Worm (Caenorhabditis elegans) whole organism, L4 larva: ENCODE data around the gene ifa-4.

Experiments
- D1046.2 ChIP-seq: fragments of 200-800 bp; sonication (Bioruptor generic); IDR thresholded peaks from 2 replicates; pipeline ENCODE4 v1.3.6; 2022; ENCODE audit warnings: missing genetic modification characterization, missing compliant biosample characterization
- F49E8.2 ChIP-seq: sonication (generic microtip); optimal IDR thresholded peaks from 2 replicates; lab custom pipeline; 2016; ENCODE audit warnings: missing compliant biosample characterization, mild to moderate bottlenecking, missing genetic modification characterization, borderline replicate concordance
- R02D3.7 ChIP-seq: fragments of 150-350 bp; sonication (generic microtip); optimal IDR thresholded peaks from 3 replicates; lab custom pipeline; 2014; ENCODE audit warnings: missing biosample characterization, missing genetic modification characterization
- T26A8.4 ChIP-seq: fragments of 200-800 bp; sonication (Bioruptor generic); IDR thresholded peaks from 2 replicates; pipeline ENCODE4 v1.3.6; 2022; ENCODE audit warnings: missing genetic modification characterization, missing compliant biosample characterization
- ZK337.2 ChIP-seq: fragments of 200-800 bp; sonication (Bioruptor generic); IDR thresholded peaks from 2 replicates; pipeline ENCODE4 v1.3.6; 2022; ENCODE audit warnings: missing genetic modification reagents, missing genetic modification characterization, missing compliant biosample characterization
- aha-1 ChIP-seq: fragments of 150-350 bp; peaks from one replicate; lab custom pipeline; 2014; ENCODE audit warnings: missing biosample characterization, missing genetic modification characterization
- attf-4 ChIP-seq: sonication (generic microtip); optimal IDR thresholded peaks from 3 replicates; lab custom pipeline; 2017; ENCODE audit warnings: missing biosample characterization, missing genetic modification characterization
- ceh-20 ChIP-seq: fragments of 200-800 bp; sonication (Bioruptor generic); IDR thresholded peaks from 2 replicates; pipeline ENCODE4 v1.3.6; 2022; ENCODE audit warnings: missing genetic modification reagents, missing genetic modification characterization, missing compliant biosample characterization
- ceh-28 ChIP-seq: fragments of 150-350 bp; optimal IDR thresholded peaks from 2 replicates; lab custom pipeline; 2014; ENCODE audit warnings: missing biosample characterization, missing genetic modification reagents, missing genetic modification characterization
- ceh-32 ChIP-seq: sonication (generic microtip); optimal IDR thresholded peaks from 2 replicates; lab custom pipeline; 2016; ENCODE audit warnings: mild to moderate bottlenecking, missing genetic modification characterization, missing compliant biosample characterization; ENCODE audit not compliant: poor library complexity
- ceh-44 ChIP-seq: fragments of 200-800 bp; sonication (Bioruptor generic); IDR thresholded peaks from 2 replicates; pipeline ENCODE4 v1.3.6; 2022; ENCODE audit warnings: missing genetic modification reagents, missing genetic modification characterization, missing compliant biosample characterization
- ceh-62 ChIP-seq: sonication (generic microtip); optimal IDR thresholded peaks from 2 replicates; lab custom pipeline; 2017; ENCODE audit warnings: missing biosample characterization, missing genetic modification characterization
- daf-12 ChIP-seq: fragments of 150-350 bp; optimal IDR thresholded peaks from 2 replicates; lab custom pipeline; 2014; ENCODE audit warnings: missing biosample characterization, missing genetic modification reagents, missing genetic modification characterization
- daf-16 ChIP-seq, 3 experiments: sonication (generic microtip); optimal IDR thresholded peaks; 2 replicates each; lab custom pipeline; 2016 to 2017; ENCODE audit warnings: missing genetic modification characterization in 3 of 3, missing genetic modification reagents in 3 of 3, mild to moderate bottlenecking in 2 of 3, missing compliant biosample characterization in 2 of 3, missing biosample characterization in 1 of 3, moderate library complexity in 1 of 3
- daf-19 ChIP-seq: fragments of 200-800 bp; sonication (Bioruptor generic); conservative IDR thresholded peaks from 2 replicates; pipeline ENCODE4 v1.3.6; 2022; ENCODE audit warnings: missing genetic modification characterization, missing compliant biosample characterization
- duxl-1 ChIP-seq: sonication (generic microtip); optimal IDR thresholded peaks from 2 replicates; lab custom pipeline; 2016; ENCODE audit warnings: mild to moderate bottlenecking, missing genetic modification characterization, moderate library complexity, missing compliant biosample characterization; ENCODE audit not compliant: poor library complexity
- dve-1 ChIP-seq: sonication (generic microtip); optimal IDR thresholded peaks from 2 replicates; lab custom pipeline; 2017; ENCODE audit warnings: antibody characterized with exemption, mild to moderate bottlenecking, missing genetic modification characterization, missing compliant biosample characterization; ENCODE audit not compliant: insufficient read depth
- fkh-10 ChIP-seq: fragments of 150-350 bp; optimal IDR thresholded peaks from 2 replicates; lab custom pipeline; 2014; ENCODE audit warnings: missing biosample characterization, missing genetic modification reagents, missing genetic modification characterization
- lin-1 ChIP-seq: fragments of 200-800 bp; sonication (Bioruptor generic); IDR thresholded peaks from 2 replicates; pipeline ENCODE4 v1.3.6; 2022; ENCODE audit warnings: missing genetic modification reagents, missing genetic modification characterization, missing compliant biosample characterization
- lin-13 ChIP-seq: fragments of 150-350 bp; optimal IDR thresholded peaks from 2 replicates; lab custom pipeline; 2014; ENCODE audit warnings: missing biosample characterization, missing genetic modification reagents, missing genetic modification characterization
- lsy-2 ChIP-seq, 2 experiments: fragments of 150-350 bp in 1 of 2; sonication (generic microtip) in 1 of 2; optimal IDR thresholded peaks; 2 replicates each; lab custom pipeline; 2014 to 2017; ENCODE audit warnings: missing biosample characterization in 2 of 2, missing genetic modification characterization in 2 of 2
- madf-5 ChIP-seq, 2 experiments: fragments of 200-800 bp; sonication (Bioruptor generic); IDR thresholded peaks; 2 replicates each; pipeline ENCODE4 v1.3.6; 2022; ENCODE audit warnings: missing compliant biosample characterization in 2 of 2, missing genetic modification characterization in 2 of 2
- mes-2 ChIP-seq: sonication (generic microtip); optimal IDR thresholded peaks from 2 replicates; lab custom pipeline; 2016; ENCODE audit warnings: missing genotype, mild to moderate bottlenecking, missing genetic modification characterization, missing compliant biosample characterization; ENCODE audit not compliant: poor library complexity, severe bottlenecking
- mxl-3 ChIP-seq: fragments of 200-800 bp; sonication (Bioruptor generic); optimal IDR thresholded peaks from 2 replicates; lab custom pipeline; 2018; ENCODE audit warnings: mild to moderate bottlenecking, missing genetic modification characterization, missing compliant biosample characterization
- nhr-11 ChIP-seq: fragments of 150-350 bp; optimal IDR thresholded peaks from 2 replicates; lab custom pipeline; 2014; ENCODE audit warnings: missing biosample characterization, missing genetic modification characterization
- nhr-28 ChIP-seq: fragments of 150-350 bp; optimal IDR thresholded peaks from 2 replicates; lab custom pipeline; 2014; ENCODE audit warnings: missing biosample characterization, missing genetic modification characterization
- nhr-42 ChIP-seq: fragments of 200-800 bp; sonication (Bioruptor generic); IDR thresholded peaks from 2 replicates; pipeline ENCODE4 v1.3.6; 2022; ENCODE audit warnings: missing genetic modification characterization, missing compliant biosample characterization
- nhr-6 ChIP-seq: fragments of 150-350 bp; optimal IDR thresholded peaks from 2 replicates; lab custom pipeline; 2014; ENCODE audit warnings: missing biosample characterization, missing genetic modification characterization
- nhr-76 ChIP-seq: fragments of 150-350 bp; optimal IDR thresholded peaks from 2 replicates; lab custom pipeline; 2014; ENCODE audit warnings: missing biosample characterization, missing genetic modification characterization
- nhr-77 ChIP-seq: fragments of 150-350 bp; optimal IDR thresholded peaks from 2 replicates; lab custom pipeline; 2014; ENCODE audit warnings: missing biosample characterization, missing genetic modification characterization
- pha-4 ChIP-seq, 2 experiments: fragments of 150-350 bp in 1 of 2; fragments of 200-800 bp in 1 of 2; sonication (Bioruptor generic) in 1 of 2; IDR thresholded peaks in 1 of 2; optimal IDR thresholded peaks in 1 of 2; 2 replicates each; pipeline versions ENCODE4 v1.3.6 to Lab custom; 2014 to 2022; ENCODE audit warnings: missing genetic modification characterization in 2 of 2, missing genetic modification reagents in 2 of 2, missing biosample characterization in 1 of 2, missing compliant biosample characterization in 1 of 2
- pqm-1 ChIP-seq: sonication (generic microtip); optimal IDR thresholded peaks from 2 replicates; lab custom pipeline; 2017; ENCODE audit warnings: missing biosample characterization, missing genetic modification characterization
- set-16 ChIP-seq: fragments of 200-800 bp; sonication (Bioruptor generic); IDR thresholded peaks from 2 replicates; pipeline ENCODE4 v1.3.6; 2022; ENCODE audit warnings: missing genetic modification reagents, missing genetic modification characterization, missing compliant biosample characterization
- tag-97 ChIP-seq: fragments of 200-800 bp; sonication (Bioruptor generic); IDR thresholded peaks from 2 replicates; pipeline ENCODE4 v1.3.6; 2022; ENCODE audit warnings: missing genetic modification characterization, missing compliant biosample characterization
- zfp-2 ChIP-seq: sonication (generic microtip); optimal IDR thresholded peaks from 2 replicates; lab custom pipeline; 2016; ENCODE audit warnings: mild to moderate bottlenecking, missing genetic modification characterization, missing compliant biosample characterization
- zfp-3 ChIP-seq: fragments of 200-800 bp; sonication (Bioruptor generic); conservative IDR thresholded peaks from 2 replicates; pipeline ENCODE4 v1.3.6; 2022; ENCODE audit warnings: missing genetic modification reagents, missing genetic modification characterization, missing compliant biosample characterization

The ifa-4 gene

DNA sequence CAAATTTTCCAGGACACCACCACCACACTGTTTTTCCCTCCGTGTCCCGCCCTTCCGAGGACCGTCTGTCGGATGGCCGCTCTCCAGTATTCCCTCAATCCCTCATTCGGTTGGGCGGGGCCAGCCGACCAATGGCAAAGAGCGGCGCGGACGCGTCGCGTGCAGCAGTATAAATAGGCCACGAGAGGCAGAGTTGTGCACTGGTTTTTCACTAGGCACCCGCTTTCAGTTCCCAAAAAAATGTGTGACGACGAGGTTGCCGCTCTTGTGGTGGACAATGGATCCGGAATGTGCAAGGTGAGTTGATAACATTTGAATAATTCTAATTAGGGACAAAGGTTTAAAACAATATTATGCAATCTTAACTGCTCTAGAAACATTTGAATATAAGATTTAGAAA is 44.6 kb upstream of the ifa-4 start, which contains the start of gene act-4 (continued):
- TF ChIP-seq mes-2 (peak; percentile 46), R02D3.7 (tag; lab: Kevin White, UChicago) (no peak), nhr-76 (tag; lab: Kevin White, UChicago) (no peak), nhr-28 (tag; lab: Kevin White, UChicago) (no peak), ceh-28 (no peak), D1046.2 (GFP tag; lab: Robert Waterston, UW) (no peak), T26A8.4 (GFP tag; lab: Robert Waterston, UW) (0 out of 2 replicates have a peak, but pooled peaks have one; percentile 17), ceh-20 (0 out of 2 replicates have a peak, but pooled peaks have one; percentile 22), fkh-10 (GFP tag; lab: Kevin White, UChicago) (no peak), ceh-44 (GFP tag; lab: Robert Waterston, UW) (no peak), lsy-2 (tag; optimal IDR thresholded peaks at IDR 0.05; lab: Kevin White, UChicago) (peak in 1 of 2 experiments; percentile 60), ZK337.2 (GFP tag; lab: Robert Waterston, UW) (no peak)

DNA sequence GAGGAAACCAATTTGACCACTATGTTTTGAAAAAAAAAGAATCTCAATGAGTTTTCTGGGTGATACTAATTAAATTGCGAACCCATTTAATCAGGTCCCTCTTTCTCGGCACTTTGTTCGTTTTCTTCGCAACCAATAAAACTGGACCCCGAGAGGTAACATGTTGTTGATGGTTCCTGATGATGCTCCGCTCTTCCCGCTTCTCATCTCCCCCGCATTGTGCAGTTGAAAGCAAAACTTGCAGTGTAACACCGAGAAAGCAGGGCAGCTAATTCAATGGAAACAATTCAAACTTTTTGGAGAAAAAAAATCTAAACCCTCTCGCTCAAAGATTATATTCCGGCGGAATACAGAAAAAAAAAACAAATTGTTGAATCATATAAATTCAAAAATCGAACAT is 43.7 kb upstream of the ifa-4 start:
- TF ChIP-seq dve-1 (tag; lab: Kevin White, UChicago): peak; percentile 14
- no peak for TF ChIP-seq tag-97
- no peak for TF ChIP-seq duxl-1 (tag; lab: Kevin White, UChicago)
- TF ChIP-seq ZK337.2 (GFP tag; lab: Robert Waterston, UW): no peak
- no peak for TF ChIP-seq daf-19 (GFP tag; lab: Robert Waterston, UW)
- no peak for TF ChIP-seq lin-1 (GFP tag; lab: Robert Waterston, UW)
- peak in 1 of 2 experiments; percentile 12 for TF ChIP-seq daf-16 (GFP tag; optimal IDR thresholded peaks at IDR 0.05; lab: Kevin White, UChicago)
- no peak for TF ChIP-seq daf-16 (tag; optimal IDR thresholded peaks at IDR 0.05; lab: Kevin White, UChicago)
- TF ChIP-seq ceh-32 (tag; lab: Kevin White, UChicago): no peak
- TF ChIP-seq daf-12 (tag; lab: Kevin White, UChicago): no peak
- TF ChIP-seq nhr-77 (tag; lab: Kevin White, UChicago): no peak
- TF ChIP-seq lin-13 (GFP tag; lab: Kevin White, UChicago): no peak
- TF ChIP-seq nhr-11: no peak
- no peak for TF ChIP-seq mxl-3
- no peak for TF ChIP-seq zfp-3
- no peak for TF ChIP-seq nhr-42 (GFP tag; lab: Robert Waterston, UW)
- no peak for TF ChIP-seq set-16 (GFP tag; lab: Robert Waterston, UW)
- no peak for TF ChIP-seq attf-4 (tag; lab: Kevin White, UChicago)
- TF ChIP-seq ceh-62 (tag; lab: Kevin White, UChicago): no peak
- no peak for TF ChIP-seq zfp-2 (tag; lab: Kevin White, UChicago)
- peak; percentile 17 for TF ChIP-seq aha-1

DNA sequence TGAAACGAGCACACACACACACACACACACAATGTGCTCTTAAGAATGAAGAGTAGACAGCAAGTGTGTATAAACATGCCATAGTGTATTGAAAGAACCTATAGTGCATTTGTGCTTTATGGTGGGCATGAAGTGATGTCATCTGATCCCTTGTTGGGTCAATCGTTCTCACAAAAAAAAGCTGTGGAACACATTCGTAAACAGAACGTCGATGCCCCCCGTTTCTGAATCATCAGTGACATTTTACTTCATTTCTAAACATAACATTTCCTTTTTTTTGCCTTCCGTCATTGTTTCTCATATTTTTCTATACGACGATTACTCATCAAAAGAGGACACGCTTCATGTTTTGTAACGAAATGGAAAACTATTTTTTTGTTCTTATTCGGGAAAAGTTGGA is 43.2 kb upstream of the ifa-4 start:
- TF ChIP-seq dve-1 (tag; lab: Kevin White, UChicago): peak; percentile 31
- no peak for TF ChIP-seq pha-4 (GFP tag; IDR thresholded peaks at IDR 0.05; lab: Robert Waterston, UW)
- TF ChIP-seq pha-4 (tag; optimal IDR thresholded peaks at IDR 0.05; lab: Kevin White, UChicago): peak; percentile 37
- no peak for TF ChIP-seq pqm-1 (tag; lab: Kevin White, UChicago)
- no peak for TF ChIP-seq zfp-2 (tag; lab: Kevin White, UChicago)
- no peak for TF ChIP-seq F49E8.2
- TF ChIP-seq madf-5 (GFP tag; IDR thresholded peaks at IDR 0.05; lab: Robert Waterston, UW): no peak
- peak; percentile 89 for TF ChIP-seq nhr-6 (tag; lab: Kevin White, UChicago)
